Worm (Caenorhabditis elegans): ENCODE measurements around the gene C02F12.5.

Gene C02F12.5

DNA sequence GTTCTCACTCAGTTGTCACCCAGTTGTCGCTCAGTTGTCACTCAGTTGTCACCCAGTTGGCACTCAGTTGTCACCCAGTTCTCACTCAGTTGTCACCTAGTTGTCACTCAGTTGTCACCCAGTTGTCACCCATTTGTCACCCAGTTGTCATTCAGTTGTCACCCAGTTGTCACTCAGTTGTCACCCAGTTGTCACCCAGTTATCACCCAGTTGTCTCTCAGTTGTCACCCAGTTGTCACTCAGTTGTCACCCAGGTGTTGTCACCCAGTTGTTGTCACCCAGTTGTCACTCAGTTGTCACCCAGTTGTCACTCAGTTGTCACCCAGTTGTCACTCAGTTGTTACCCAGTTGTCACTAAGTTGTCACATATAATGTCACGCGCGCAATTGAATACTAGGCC lies 40.3 kb downstream of the C02F12.5 start:
- TF ChIP-seq lin-32 (GFP tag; optimal IDR thresholded peaks at IDR 0.05), result no peak
- peak; percentile 98 for TF ChIP-seq tbx-8 (GFP tag; optimal IDR thresholded peaks at IDR 0.05)

DNA sequence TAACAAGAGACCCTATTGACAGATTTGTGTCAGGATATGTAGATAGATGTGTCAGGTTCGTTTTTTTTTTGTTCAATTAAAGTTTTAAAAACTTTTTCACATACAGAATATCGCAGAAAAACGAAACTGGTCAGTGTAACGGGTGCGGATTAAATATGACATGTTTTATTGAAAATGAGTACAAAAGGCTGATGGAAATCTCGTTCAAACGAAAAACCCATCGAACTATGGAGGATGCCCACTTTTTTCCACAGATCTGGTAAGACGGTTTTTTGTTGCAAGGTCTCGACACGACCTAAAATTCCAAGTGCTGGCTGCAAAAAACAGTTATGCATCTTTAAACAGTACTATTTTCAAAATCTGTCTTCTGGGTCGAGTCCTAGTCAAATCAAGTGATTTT lies 41.8 kb downstream of the C02F12.5 start:
- TF ChIP-seq nhr-76 (tag; optimal IDR thresholded peaks at IDR 0.05) (no peak), pha-4 (tag; optimal IDR thresholded peaks at IDR 0.05) (no peak), flh-1 (GFP tag; optimal IDR thresholded peaks at IDR 0.05) (no peak), ztf-11 (tag; optimal IDR thresholded peaks at IDR 0.05) (no peak), cnd-1 (tag; optimal IDR thresholded peaks at IDR 0.05) (no peak), unc-120 (tag; optimal IDR thresholded peaks at IDR 0.05; ENCODE audit: poor library complexity, severe bottlenecking) (no peak), tbx-8 (GFP tag; optimal IDR thresholded peaks at IDR 0.05) (no peak), unc-39 (tag; optimal IDR thresholded peaks at IDR 0.05) (no peak), bed-3 (GFP tag; optimal IDR thresholded peaks at IDR 0.05) (no peak), mep-1 (tag; optimal IDR thresholded peaks at IDR 0.05) (no peak), ceh-83 (GFP tag; optimal IDR thresholded peaks at IDR 0.05) (no peak)

DNA sequence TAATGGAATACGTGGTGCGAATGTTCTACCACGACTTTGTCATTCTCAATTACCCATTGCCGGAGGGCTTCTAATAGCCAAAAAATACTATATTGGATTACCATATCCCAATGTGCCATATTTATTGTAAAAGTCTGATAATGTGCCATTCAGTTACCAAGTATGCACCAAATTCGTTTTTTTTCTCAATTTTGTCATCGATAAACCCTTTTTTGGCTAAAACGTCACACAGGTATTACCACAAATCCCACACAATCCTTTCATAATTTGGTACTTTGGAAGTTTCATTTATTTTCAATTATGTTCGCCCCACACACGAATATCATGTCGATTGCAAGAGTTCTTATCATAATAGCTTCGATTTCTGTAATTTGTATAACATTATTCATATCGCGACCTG lies 43.9 kb downstream of the C02F12.5 start, which contains the start of gene vep-2:
vep-2 (plus strand) TSS at position 301 of the 400 bp plus-strand sequence.
- no peak for TF ChIP-seq sem-2 (GFP tag; optimal IDR thresholded peaks at IDR 0.05)
- TF ChIP-seq mep-1 (tag; optimal IDR thresholded peaks at IDR 0.05), result no peak
- TF ChIP-seq elt-1 (tag; optimal IDR thresholded peaks at IDR 0.05; ENCODE audit: borderline replicate concordance, insufficient read depth), result no peak
- no peak for TF ChIP-seq blmp-1 (tag; optimal IDR thresholded peaks at IDR 0.05)

DNA sequence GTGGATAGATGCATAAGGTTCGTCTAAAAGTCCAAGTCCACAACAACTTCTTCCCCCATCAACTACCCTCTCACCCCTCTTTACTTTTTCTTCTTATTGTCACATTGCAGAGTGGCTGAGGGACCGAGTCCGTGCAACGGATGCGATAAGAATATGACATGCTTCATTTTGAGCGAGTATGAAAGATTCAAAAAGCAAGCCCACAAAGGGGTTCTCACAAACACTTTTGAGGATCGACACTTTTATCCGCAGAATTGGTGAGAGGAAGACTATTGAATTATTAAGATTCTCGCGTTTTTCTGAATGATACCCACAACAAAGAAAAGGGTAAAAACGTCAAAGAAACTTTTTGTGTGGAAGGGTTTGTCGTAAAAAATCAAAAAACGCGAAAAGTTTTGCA lies 46.3 kb downstream of the C02F12.5 start:
- no peak for TF ChIP-seq blmp-1 (tag; optimal IDR thresholded peaks at IDR 0.05)

DNA sequence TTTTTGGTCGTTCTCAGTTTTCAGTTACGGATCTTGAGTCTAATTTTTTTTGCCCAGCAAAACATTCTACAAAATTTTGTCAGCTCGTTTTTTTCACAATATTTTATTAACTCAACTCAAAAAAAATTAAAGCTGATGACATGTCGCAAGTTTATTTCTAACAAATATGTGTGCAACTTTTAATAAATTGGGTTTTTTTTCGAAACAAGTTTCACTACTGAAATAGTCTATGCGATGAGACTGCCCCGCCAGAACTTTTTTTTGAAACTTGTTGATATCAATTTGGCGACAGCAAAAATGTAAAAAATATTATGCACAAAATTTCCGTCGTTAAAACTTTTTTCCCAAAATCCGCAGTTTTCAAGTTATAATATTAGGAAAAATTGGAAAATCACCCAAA lies 48.7 kb downstream of the C02F12.5 start, which contains the start of gene C18B2.2:
C18B2.2 (plus strand) TSS at position 301 of the 400 bp plus-strand sequence.
- TF ChIP-seq unc-39 (tag; optimal IDR thresholded peaks at IDR 0.05) (no peak), pha-4 (tag; optimal IDR thresholded peaks at IDR 0.05) (no peak), hlh-1 (tag; optimal IDR thresholded peaks at IDR 0.05) (no peak), lin-32 (GFP tag; optimal IDR thresholded peaks at IDR 0.05) (no peak), bed-3 (GFP tag; optimal IDR thresholded peaks at IDR 0.05) (no peak), mab-5 (tag; optimal IDR thresholded peaks at IDR 0.05) (no peak), nhr-2 (tag; optimal IDR thresholded peaks at IDR 0.05) (no peak), elt-1 (tag; optimal IDR thresholded peaks at IDR 0.05; ENCODE audit: borderline replicate concordance, insufficient read depth) (no peak), snpc-4 (tag; optimal IDR thresholded peaks at IDR 0.05) (no peak), lsy-2 (tag; optimal IDR thresholded peaks at IDR 0.05) (no peak), nhr-237 (tag; optimal IDR thresholded peaks at IDR 0.05) (no peak), ham-2 (GFP tag; optimal IDR thresholded peaks at IDR 0.05) (no peak), blmp-1 (tag; optimal IDR thresholded peaks at IDR 0.05) (no peak), elt-3 (tag; optimal IDR thresholded peaks at IDR 0.05) (no peak), nhr-76 (tag; optimal IDR thresholded peaks at IDR 0.05) (no peak), tbx-8 (GFP tag; optimal IDR thresholded peaks at IDR 0.05) (no peak), zip-8 (tag; optimal IDR thresholded peaks at IDR 0.05) (no peak), sptf-1 (tag; optimal IDR thresholded peaks at IDR 0.05) (no peak)
